Fruit fly (Drosophila melanogaster) whole organism: ENCODE results near the gene TotX.

Experiments
- CG8478 ChIP-seq: fragments of >200 bp; optimal IDR thresholded peaks from 2 replicates; lab custom pipeline; 2018; ENCODE audit warnings: inconsistent platforms
- Dll ChIP-seq: fragments of >200 bp; optimal IDR thresholded peaks from 2 replicates; lab custom pipeline; 2017
- EcR ChIP-seq, 2 experiments: fragments of >200 bp; optimal IDR thresholded peaks; 2 replicates each; lab custom pipeline; 2017; ENCODE audit warnings: missing biosample characterization in 2 of 2, missing genetic modification characterization in 2 of 2, missing genetic modification reagents in 2 of 2
- pan ChIP-seq: fragments of >200 bp; optimal IDR thresholded peaks from 2 replicates; lab custom pipeline; 2017
- psq ChIP-seq: fragments of >200 bp; optimal IDR thresholded peaks from 2 replicates; lab custom pipeline; 2017
- usp ChIP-seq: fragments of >200 bp; optimal IDR thresholded peaks from 2 replicates; lab custom pipeline; 2017; ENCODE audit warnings: missing biosample characterization, missing genetic modification characterization, mixed read lengths

The TotX gene

dm6 chr3R:20872688-20873087 is 32.6 kb downstream of the TotX start, which contains the start of gene TotC:
TSS of gene TotC (plus strand) at chr3R:20872988.
- TF ChIP-seq psq, result no peak
- TF ChIP-seq EcR (GFP tag; optimal IDR thresholded peaks at IDR 0.05; lab: Kevin White, UChicago), result no peak
- TF ChIP-seq pan, result no peak
- TF ChIP-seq Dll (lab: Kevin White, UChicago), result no peak
- no peak for TF ChIP-seq CG8478 (lab: Kevin White, UChicago)

dm6 chr3R:20870736-20871135 is 34.6 kb downstream of the TotX start, which contains the start of gene TotA:
TSS of gene TotA (plus strand) at chr3R:20871036.
- TF ChIP-seq EcR (GFP tag; optimal IDR thresholded peaks at IDR 0.05; lab: Kevin White, UChicago) (no peak), usp (GFP tag; lab: Kevin White, UChicago) (no peak), psq (no peak), Dll (lab: Kevin White, UChicago) (no peak), pan (no peak), CG8478 (lab: Kevin White, UChicago) (no peak)

- TF ChIP-seq Dll (lab: Kevin White, UChicago) (no peak), psq (no peak), usp (GFP tag; lab: Kevin White, UChicago) (no peak), CG8478 (lab: Kevin White, UChicago) (no peak), pan (no peak), EcR (GFP tag; optimal IDR thresholded peaks at IDR 0.05; lab: Kevin White, UChicago) (no peak)
Measured at dm6 chr3R:20866204-20866603, 39.1 kb downstream of the TotX start, which contains the start of gene KaiR1D. TSS of gene KaiR1D (minus strand) at chr3R:20866231.

dm6 chr3R:20859845-20860244 is 45.5 kb downstream of the TotX start, which contains the start of gene Ir93a:
TSS of gene Ir93a (minus strand) at chr3R:20859945.
- TF ChIP-seq usp (GFP tag; lab: Kevin White, UChicago), result no peak
- no peak for TF ChIP-seq psq
- no peak for TF ChIP-seq Dll (lab: Kevin White, UChicago)
- TF ChIP-seq EcR (GFP tag; optimal IDR thresholded peaks at IDR 0.05; lab: Kevin White, UChicago), result no peak
- no peak for TF ChIP-seq CG8478 (lab: Kevin White, UChicago)
- no peak for TF ChIP-seq pan
